Fruit fly (Drosophila melanogaster) whole organism, adult: ENCODE measurements around the gene CG34180.
A peak's percentile ranks its signal among the peaks of the same experiment; 100 is the strongest.

Source experiments
- CG11617 ChIP-seq: fragments of 200-800 bp; sonication (Bioruptor generic); optimal IDR thresholded peaks from 2 replicates; lab custom pipeline; 2017; ENCODE audit warnings: mild to moderate bottlenecking, missing biosample characterization, missing genetic modification reagents, missing genetic modification characterization
- CG12768 ChIP-seq: fragments of 200-800 bp; sonication (Bioruptor generic); optimal IDR thresholded peaks from 2 replicates; lab custom pipeline; 2017; ENCODE audit warnings: missing biosample characterization, missing genetic modification characterization, mild to moderate bottlenecking, moderate library complexity, missing genetic modification reagents
- CG1620 ChIP-seq: fragments of 200-800 bp; sonication (Bioruptor generic); optimal IDR thresholded peaks from 2 replicates; lab custom pipeline; 2016; ENCODE audit warnings: missing biosample characterization, missing genetic modification characterization
- CG5204 ChIP-seq: fragments of 200-800 bp; sonication (Bioruptor generic); optimal IDR thresholded peaks from 2 replicates; lab custom pipeline; 2016; ENCODE audit warnings: missing biosample characterization, missing genetic modification characterization
- CG7045 ChIP-seq: fragments of 200-800 bp; sonication (Bioruptor generic); optimal IDR thresholded peaks from 2 replicates; lab custom pipeline; 2017; ENCODE audit warnings: missing biosample characterization, mild to moderate bottlenecking, missing genetic modification characterization
- CG7101 ChIP-seq: fragments of 200-800 bp; sonication (Bioruptor generic); optimal IDR thresholded peaks from 2 replicates; lab custom pipeline; 2018; ENCODE audit warnings: missing biosample characterization, mild to moderate bottlenecking, missing genetic modification characterization, moderate library complexity
- Clk ChIP-seq: fragments of 200-800 bp; sonication (Bioruptor generic); optimal IDR thresholded peaks from 2 replicates; lab custom pipeline; 2017; ENCODE audit warnings: missing biosample characterization, missing genetic modification characterization
- Hr96 ChIP-seq: fragments of 200-800 bp; sonication (Bioruptor generic); optimal IDR thresholded peaks from 2 replicates; lab custom pipeline; 2016; ENCODE audit warnings: missing biosample characterization, missing genetic modification characterization
- bab1 ChIP-seq: fragments of 200-800 bp; sonication (Bioruptor generic); optimal IDR thresholded peaks from 3 replicates; lab custom pipeline; 2019; ENCODE audit warnings: missing biosample characterization, mild to moderate bottlenecking, missing genetic modification characterization, moderate library complexity
- cic ChIP-seq: fragments of 200-800 bp; sonication (Bioruptor generic); optimal IDR thresholded peaks from 2 replicates; lab custom pipeline; 2017; ENCODE audit warnings: missing biosample characterization, mild to moderate bottlenecking, missing genetic modification characterization, moderate library complexity
- cnc ChIP-seq, 2 experiments: fragments of >200 bp; optimal IDR thresholded peaks; 2 replicates each; lab custom pipeline; 2017
- kay ChIP-seq: fragments of 200-800 bp; sonication (Bioruptor generic); peaks from one replicate; lab custom pipeline; 2016; ENCODE audit warnings: missing biosample characterization, missing genetic modification characterization, borderline replicate concordance
- pad ChIP-seq: fragments of 200-800 bp; sonication (Bioruptor generic); optimal IDR thresholded peaks from 3 replicates; lab custom pipeline; 2017; ENCODE audit warnings: missing biosample characterization, missing genetic modification characterization, mild to moderate bottlenecking, moderate library complexity, missing genetic modification reagents
- tj ChIP-seq: fragments of 200-800 bp; sonication (Bioruptor generic); optimal IDR thresholded peaks from 3 replicates; lab custom pipeline; 2017; ENCODE audit warnings: missing biosample characterization, mild to moderate bottlenecking, missing genetic modification characterization, moderate library complexity

DNA sequence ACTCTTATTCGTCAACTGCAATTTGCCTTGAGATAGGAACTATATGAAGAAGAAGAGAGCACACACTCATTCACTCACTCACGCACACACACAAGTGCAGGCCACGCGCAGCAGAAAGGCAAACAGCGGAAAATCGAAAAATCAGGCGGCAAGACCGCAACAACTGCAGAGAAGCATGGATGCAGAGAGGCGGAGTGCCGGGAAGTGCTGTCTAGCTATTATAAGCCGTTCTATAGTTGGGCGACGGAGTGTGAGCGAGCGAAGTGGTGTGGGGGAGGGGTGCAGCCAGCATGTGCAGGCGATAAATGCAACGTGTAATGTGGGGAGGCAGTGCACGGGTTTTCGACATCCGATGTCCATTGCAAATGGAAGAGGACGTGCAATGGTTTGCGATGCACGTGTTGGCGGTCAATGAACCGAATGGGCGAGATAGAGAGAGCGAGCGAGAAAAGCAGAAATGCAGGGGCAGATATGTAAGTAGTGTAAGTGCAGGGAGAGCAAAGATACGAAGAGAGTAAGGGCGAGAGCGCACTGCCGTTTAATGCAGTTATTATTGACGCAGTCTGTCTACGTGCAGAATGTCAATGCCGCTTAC lies 18.5 kb downstream of the CG34180 start:
- no peak for TF ChIP-seq Hr96 (GFP tag; lab: Kevin White, UChicago)
- TF ChIP-seq CG7045 (GFP tag; lab: Kevin White, UChicago): peak; percentile 13
- peak in 1 of 2 experiments; percentile 90 for TF ChIP-seq cnc (optimal IDR thresholded peaks at IDR 0.05; lab: Kevin White, UChicago)
- TF ChIP-seq kay (GFP tag; lab: Kevin White, UChicago): peak; percentile 99
- peak; percentile 100 for TF ChIP-seq tj (GFP tag; lab: Kevin White, UChicago)
- TF ChIP-seq pad: peak; percentile 86
- TF ChIP-seq CG12768 (GFP tag; lab: Kevin White, UChicago): peak; percentile 91
- peak; percentile 91 for TF ChIP-seq Clk (GFP tag; lab: Kevin White, UChicago)
- TF ChIP-seq bab1 (GFP tag; lab: Kevin White, UChicago): peak; percentile 5
- TF ChIP-seq CG1620 (GFP tag; lab: Kevin White, UChicago): peak; percentile 31
- TF ChIP-seq CG7101 (tag; lab: Kevin White, UChicago): peak; percentile 40
- no peak for TF ChIP-seq CG5204 (GFP tag; lab: Kevin White, UChicago)
- TF ChIP-seq CG11617 (GFP tag; lab: Kevin White, UChicago): peak; percentile 48
- TF ChIP-seq cic (GFP tag; lab: Kevin White, UChicago): peak; percentile 100
